Worm (Caenorhabditis elegans) whole organism, L2 larva: ENCODE measurements around the gene B0228.1.

Experiments used
- C34F6.9 ChIP-seq: fragments of 150-350 bp; optimal IDR thresholded peaks from 2 replicates; lab custom pipeline; 2014; ENCODE audit warnings: missing biosample characterization, missing genetic modification characterization
- R02D3.7 ChIP-seq: fragments of 150-350 bp; optimal IDR thresholded peaks from 2 replicates; lab custom pipeline; 2014; ENCODE audit warnings: missing biosample characterization, missing genetic modification characterization
- ZK546.5 ChIP-seq: sonication (generic microtip); optimal IDR thresholded peaks from 2 replicates; lab custom pipeline; 2017; ENCODE audit warnings: missing biosample characterization, missing genetic modification characterization
- alr-1 ChIP-seq: fragments of 150-350 bp; optimal IDR thresholded peaks from 2 replicates; lab custom pipeline; 2014; ENCODE audit warnings: missing biosample characterization, missing genetic modification characterization
- aly-2 ChIP-seq: fragments of 150-350 bp; optimal IDR thresholded peaks from 2 replicates; lab custom pipeline; 2014; ENCODE audit warnings: missing biosample characterization, missing genetic modification characterization
- ama-1 ChIP-seq: fragments of 150-350 bp; optimal IDR thresholded peaks from 2 replicates; lab custom pipeline; 2018; ENCODE audit warnings: inconsistent platforms
- blmp-1 ChIP-seq: sonication (generic microtip); optimal IDR thresholded peaks from 2 replicates; lab custom pipeline; 2017; ENCODE audit warnings: missing genetic modification characterization, mild to moderate bottlenecking, missing compliant biosample characterization, antibody characterized with exemption, moderate library complexity; ENCODE audit not compliant: insufficient read depth
- ceh-16 ChIP-seq: fragments of 150-350 bp; optimal IDR thresholded peaks from 2 replicates; lab custom pipeline; 2014; ENCODE audit warnings: missing biosample characterization, missing genetic modification characterization
- ceh-82 ChIP-seq: fragments of 150-350 bp; optimal IDR thresholded peaks from 2 replicates; lab custom pipeline; 2014; ENCODE audit warnings: missing biosample characterization, missing genetic modification characterization
- dmd-4 ChIP-seq: sonication (generic microtip); optimal IDR thresholded peaks from 2 replicates; lab custom pipeline; 2017; ENCODE audit warnings: missing biosample characterization, missing genetic modification characterization
- egl-27 ChIP-seq: sonication (generic microtip); optimal IDR thresholded peaks from 3 replicates; lab custom pipeline; 2017; ENCODE audit warnings: missing biosample characterization, missing genetic modification reagents, missing genetic modification characterization
- elt-1 ChIP-seq: fragments of 150-350 bp; optimal IDR thresholded peaks from 2 replicates; lab custom pipeline; 2014; ENCODE audit warnings: missing biosample characterization, missing genetic modification characterization
- elt-3 ChIP-seq: sonication (generic microtip); optimal IDR thresholded peaks from 2 replicates; lab custom pipeline; 2017; ENCODE audit warnings: missing biosample characterization, missing genetic modification characterization
- fos-1 ChIP-seq: fragments of 150-350 bp; optimal IDR thresholded peaks from 2 replicates; lab custom pipeline; 2014; ENCODE audit warnings: missing biosample characterization, missing genetic modification characterization
- gmeb-1 ChIP-seq: fragments of 150-350 bp; optimal IDR thresholded peaks from 2 replicates; lab custom pipeline; 2014; ENCODE audit warnings: missing biosample characterization, missing genetic modification characterization
- lin-11 ChIP-seq: fragments of 150-350 bp; sonication (generic microtip); optimal IDR thresholded peaks from 2 replicates; lab custom pipeline; 2014; ENCODE audit warnings: missing biosample characterization, missing genetic modification characterization, inconsistent platforms, mixed read lengths
- lin-13 ChIP-seq: fragments of 150-350 bp; optimal IDR thresholded peaks from 2 replicates; lab custom pipeline; 2014; ENCODE audit warnings: missing biosample characterization, missing genetic modification reagents, missing genetic modification characterization
- lin-39 ChIP-seq: fragments of 150-350 bp; optimal IDR thresholded peaks from 2 replicates; lab custom pipeline; 2014; ENCODE audit warnings: missing biosample characterization, missing genetic modification reagents, missing genetic modification characterization
- mab-5 ChIP-seq: fragments of 150-350 bp; optimal IDR thresholded peaks from 2 replicates; lab custom pipeline; 2014; ENCODE audit warnings: missing biosample characterization, missing genetic modification characterization
- mbf-1 ChIP-seq: sonication (generic microtip); optimal IDR thresholded peaks from 2 replicates; lab custom pipeline; 2017; ENCODE audit warnings: missing biosample characterization, missing genetic modification characterization
- mdl-1 ChIP-seq, 2 experiments: fragments of 150-350 bp in 1 of 2; sonication (generic microtip) in 1 of 2; optimal IDR thresholded peaks; 2 replicates each; lab custom pipeline; 2017; ENCODE audit warnings: missing biosample characterization in 2 of 2, missing genetic modification characterization in 2 of 2
- nhr-10 ChIP-seq: sonication (generic microtip); optimal IDR thresholded peaks from 2 replicates; lab custom pipeline; 2017; ENCODE audit warnings: missing biosample characterization, missing genetic modification characterization
- nhr-11 ChIP-seq: fragments of 150-350 bp; optimal IDR thresholded peaks from 2 replicates; lab custom pipeline; 2014; ENCODE audit warnings: missing biosample characterization, missing genetic modification characterization
- nhr-12 ChIP-seq: fragments of 150-350 bp; optimal IDR thresholded peaks from 2 replicates; lab custom pipeline; 2014; ENCODE audit warnings: missing biosample characterization, missing genetic modification characterization
- nhr-129 ChIP-seq: fragments of 150-350 bp; optimal IDR thresholded peaks from 2 replicates; lab custom pipeline; 2014; ENCODE audit warnings: missing biosample characterization, missing genetic modification characterization
- nhr-21 ChIP-seq: fragments of 150-350 bp; optimal IDR thresholded peaks from 2 replicates; lab custom pipeline; 2014; ENCODE audit warnings: missing biosample characterization, missing genetic modification characterization
- nhr-23 ChIP-seq: fragments of 150-350 bp; optimal IDR thresholded peaks from 2 replicates; lab custom pipeline; 2014; ENCODE audit warnings: missing biosample characterization, missing genetic modification reagents, missing genetic modification characterization
- nhr-237 ChIP-seq: fragments of 150-350 bp; optimal IDR thresholded peaks from 2 replicates; lab custom pipeline; 2014; ENCODE audit warnings: missing biosample characterization, missing genetic modification characterization
- nhr-25 ChIP-seq: fragments of 150-350 bp; sonication (generic microtip); optimal IDR thresholded peaks from 3 replicates; lab custom pipeline; 2014; ENCODE audit warnings: missing biosample characterization, missing genetic modification characterization
- nhr-6 ChIP-seq: fragments of 150-350 bp; optimal IDR thresholded peaks from 2 replicates; lab custom pipeline; 2014; ENCODE audit warnings: missing biosample characterization, missing genetic modification characterization
- nhr-77 ChIP-seq: fragments of 150-350 bp; optimal IDR thresholded peaks from 2 replicates; lab custom pipeline; 2014; ENCODE audit warnings: missing biosample characterization, missing genetic modification characterization
- peb-1 ChIP-seq: fragments of 150-350 bp; optimal IDR thresholded peaks from 2 replicates; lab custom pipeline; 2014; ENCODE audit warnings: missing biosample characterization, missing genetic modification characterization
- sem-4 ChIP-seq: fragments of 150-350 bp; optimal IDR thresholded peaks from 2 replicates; lab custom pipeline; 2014; ENCODE audit warnings: missing biosample characterization, missing genetic modification reagents, missing genetic modification characterization
- skn-1 ChIP-seq: sonication (generic microtip); optimal IDR thresholded peaks from 2 replicates; lab custom pipeline; 2017; ENCODE audit warnings: missing biosample characterization, missing genetic modification characterization
- sma-3 ChIP-seq: sonication (generic microtip); optimal IDR thresholded peaks from 2 replicates; lab custom pipeline; 2016; ENCODE audit warnings: missing genetic modification reagents, missing genetic modification characterization, missing compliant biosample characterization
- sma-9 ChIP-seq, 2 experiments: fragments of 150-350 bp in 1 of 2; sonication (generic microtip) in 1 of 2; optimal IDR thresholded peaks; 2 replicates each; lab custom pipeline; 2014 to 2016; ENCODE audit warnings: missing genetic modification characterization in 2 of 2, mild to moderate bottlenecking in 1 of 2, missing biosample characterization in 1 of 2, missing compliant biosample characterization in 1 of 2, missing genetic modification reagents in 1 of 2, moderate library complexity in 1 of 2
- snpc-4 ChIP-seq: fragments of 150-350 bp; optimal IDR thresholded peaks from 2 replicates; lab custom pipeline; 2014; ENCODE audit warnings: missing biosample characterization, missing genetic modification characterization
- unc-39 ChIP-seq: fragments of 150-350 bp; optimal IDR thresholded peaks from 2 replicates; lab custom pipeline; 2014; ENCODE audit warnings: missing biosample characterization, missing genetic modification characterization
- unc-55 ChIP-seq: fragments of 150-350 bp; sonication (generic microtip); optimal IDR thresholded peaks from 3 replicates; lab custom pipeline; 2014; ENCODE audit warnings: missing biosample characterization, missing genetic modification reagents, missing genetic modification characterization
- unc-62 ChIP-seq: fragments of 150-350 bp; optimal IDR thresholded peaks from 2 replicates; lab custom pipeline; 2014; ENCODE audit warnings: missing biosample characterization, missing genetic modification reagents, missing genetic modification characterization
- zag-1 ChIP-seq: fragments of 150-350 bp; optimal IDR thresholded peaks from 2 replicates; lab custom pipeline; 2014; ENCODE audit warnings: missing biosample characterization, missing genetic modification characterization
- ztf-11 ChIP-seq: sonication (generic microtip); optimal IDR thresholded peaks from 2 replicates; lab custom pipeline; 2017; ENCODE audit warnings: missing biosample characterization, missing genetic modification characterization
- ztf-4 ChIP-seq: fragments of 150-350 bp; optimal IDR thresholded peaks from 2 replicates; lab custom pipeline; 2014; ENCODE audit warnings: missing biosample characterization, missing genetic modification characterization

B0228.1 gene

ce11 chrII:7795299-7795698, 40.2 kb downstream of the B0228.1 start:
- TF ChIP-seq nhr-129 (tag; lab: Kevin White, UChicago) (no peak), lin-39 (tag; lab: Kevin White, UChicago) (no peak), nhr-10 (no peak), dmd-4 (no peak), mab-5 (tag; lab: Kevin White, UChicago) (no peak), elt-3 (no peak)

ce11 chrII:7801255-7801654, 46.1 kb downstream of the B0228.1 start:
- TF ChIP-seq lin-39 (tag; lab: Kevin White, UChicago), result no peak
- peak; percentile 17 for TF ChIP-seq fos-1 (tag; lab: Kevin White, UChicago)

- no peak for TF ChIP-seq dmd-4
- TF ChIP-seq nhr-25 (tag; lab: Kevin White, UChicago), result peak; percentile 16
- no peak for TF ChIP-seq nhr-21 (tag; lab: Kevin White, UChicago)
- no peak for TF ChIP-seq snpc-4
- no peak for TF ChIP-seq sma-3 (GFP tag; lab: Kevin White, UChicago)
- no peak for TF ChIP-seq gmeb-1 (tag; lab: Kevin White, UChicago)
- no peak for TF ChIP-seq ztf-11 (tag; lab: Kevin White, UChicago)
- peak; percentile 51 for TF ChIP-seq sma-9 (GFP tag; optimal IDR thresholded peaks at IDR 0.05; lab: Kevin White, UChicago)
- TF ChIP-seq sma-9 (tag; optimal IDR thresholded peaks at IDR 0.05; lab: Kevin White, UChicago), result no peak
- TF ChIP-seq peb-1 (tag; lab: Kevin White, UChicago), result no peak
- no peak for TF ChIP-seq nhr-129 (tag; lab: Kevin White, UChicago)
- TF ChIP-seq C34F6.9 (tag; lab: Kevin White, UChicago), result no peak
- TF ChIP-seq nhr-237 (tag; lab: Kevin White, UChicago), result no peak
- TF ChIP-seq ztf-4 (tag; lab: Kevin White, UChicago), result no peak
- no peak for TF ChIP-seq unc-62 (GFP tag; lab: Kevin White, UChicago)
- TF ChIP-seq R02D3.7 (tag; lab: Kevin White, UChicago), result no peak
- no peak for TF ChIP-seq nhr-23
- TF ChIP-seq alr-1 (tag; lab: Kevin White, UChicago), result no peak
- no peak for TF ChIP-seq nhr-12 (tag; lab: Kevin White, UChicago)
- no peak for TF ChIP-seq nhr-77 (tag; lab: Kevin White, UChicago)
- peak; percentile 3 for TF ChIP-seq egl-27 (tag; lab: Kevin White, UChicago)
- no peak for TF ChIP-seq nhr-11 (tag; lab: Kevin White, UChicago)
- TF ChIP-seq ceh-16 (tag; lab: Kevin White, UChicago), result peak; percentile 98
- TF ChIP-seq elt-1 (tag; lab: Kevin White, UChicago), result peak; percentile 82
- TF ChIP-seq skn-1 (tag; lab: Kevin White, UChicago), result no peak
- TF ChIP-seq mab-5 (tag; lab: Kevin White, UChicago), result no peak
- no peak for TF ChIP-seq unc-39
- no peak for TF ChIP-seq sem-4
- no peak for TF ChIP-seq lin-39 (tag; lab: Kevin White, UChicago)
- no peak for TF ChIP-seq ceh-82
- no peak for TF ChIP-seq ama-1
- TF ChIP-seq lin-11 (tag; lab: Kevin White, UChicago), result no peak
- TF ChIP-seq aly-2, result no peak
- no peak for TF ChIP-seq blmp-1 (tag; lab: Kevin White, UChicago)
- TF ChIP-seq unc-55, result no peak
- TF ChIP-seq ZK546.5 (tag; lab: Kevin White, UChicago), result no peak
- no peak for TF ChIP-seq nhr-6 (tag; lab: Kevin White, UChicago)
- TF ChIP-seq zag-1 (tag; lab: Kevin White, UChicago), result no peak
- TF ChIP-seq mdl-1 (tag; optimal IDR thresholded peaks at IDR 0.05; lab: Kevin White, UChicago), result no peak
- no peak for TF ChIP-seq mbf-1
- no peak for TF ChIP-seq lin-13
Observed at ce11 chrII:7801899-7802298, 46.8 kb downstream of the B0228.1 start.
